Worm (Caenorhabditis elegans) whole organism, L1 larva: Measurements from ENCODE around the gene ufl-1.

ENCODE experiments used
- C04F5.9 ChIP-seq: sonication (generic microtip); optimal IDR thresholded peaks from 2 replicates; lab custom pipeline; 2016; ENCODE audit warnings: missing genetic modification characterization, missing compliant biosample characterization
- C34B4.2 ChIP-seq: sonication (generic microtip); optimal IDR thresholded peaks from 2 replicates; lab custom pipeline; 2017; ENCODE audit warnings: mild to moderate bottlenecking, missing genetic modification characterization, missing compliant biosample characterization
- F16B12.6 ChIP-seq: fragments of 150-350 bp; optimal IDR thresholded peaks from 2 replicates; lab custom pipeline; 2014; ENCODE audit warnings: missing biosample characterization, missing genetic modification characterization
- aha-1 ChIP-seq: fragments of 150-350 bp; optimal IDR thresholded peaks from 2 replicates; lab custom pipeline; 2014; ENCODE audit warnings: missing biosample characterization, missing genetic modification characterization
- alr-1 ChIP-seq: fragments of 200-800 bp; sonication (Bioruptor generic); optimal IDR thresholded peaks from 2 replicates; lab custom pipeline; 2018; ENCODE audit warnings: borderline replicate concordance, mild to moderate bottlenecking, missing genetic modification characterization, missing compliant biosample characterization
- ceh-63 ChIP-seq: fragments of 200-800 bp; sonication (Bioruptor generic); optimal IDR thresholded peaks from 2 replicates; lab custom pipeline; 2018; ENCODE audit warnings: mild to moderate bottlenecking, missing genetic modification characterization, missing compliant biosample characterization
- efl-1 ChIP-seq, 4 experiments: fragments of 150-350 bp; optimal IDR thresholded peaks in 3 of 4; peaks in 1 of 4; 1 replicate in 1 of 4; 2 replicates in 3 of 4; lab custom pipeline; 2014; ENCODE audit warnings: missing biosample characterization in 2 of 4, missing genetic modification characterization in 2 of 4, missing genetic modification reagents in 2 of 4
- egl-13 ChIP-seq: sonication (generic microtip); optimal IDR thresholded peaks from 2 replicates; lab custom pipeline; 2016; ENCODE audit warnings: missing genotype, missing genetic modification reagents, missing genetic modification characterization, missing compliant biosample characterization
- egl-27 ChIP-seq, 2 experiments: fragments of 150-350 bp in 1 of 2; sonication (generic microtip); optimal IDR thresholded peaks; 3 replicates each; lab custom pipeline; 2017 to 2018; ENCODE audit warnings: missing biosample characterization in 2 of 2, missing genetic modification characterization in 2 of 2, missing genetic modification reagents in 2 of 2
- elt-2 ChIP-seq: sonication (generic microtip); optimal IDR thresholded peaks from 2 replicates; lab custom pipeline; 2016; ENCODE audit warnings: missing genetic modification characterization, mild to moderate bottlenecking, inconsistent platforms, missing compliant biosample characterization, missing genetic modification reagents
- elt-3 ChIP-seq, 6 experiments: fragments of 150-350 bp in 1 of 6; sonication (generic microtip); optimal IDR thresholded peaks; 2 replicates each; lab custom pipeline; 2017 to 2018; ENCODE audit warnings: missing biosample characterization in 6 of 6, missing genetic modification characterization in 6 of 6, inconsistent platforms in 1 of 6
- ets-5 ChIP-seq: fragments of 200-800 bp; sonication (Bioruptor generic); IDR thresholded peaks from 2 replicates; pipeline ENCODE4 v1.3.6; 2022; ENCODE audit warnings: missing genetic modification characterization, missing compliant biosample characterization
- fkh-8 ChIP-seq: sonication (generic microtip); optimal IDR thresholded peaks from 2 replicates; lab custom pipeline; 2016; ENCODE audit warnings: mild to moderate bottlenecking, missing genetic modification characterization, missing compliant biosample characterization
- fos-1 ChIP-seq: fragments of 150-350 bp; optimal IDR thresholded peaks from 2 replicates; lab custom pipeline; 2014; ENCODE audit warnings: missing biosample characterization, missing genetic modification characterization
- hlh-17 ChIP-seq: fragments of 200-800 bp; sonication (Bioruptor generic); optimal IDR thresholded peaks from 2 replicates; lab custom pipeline; 2018; ENCODE audit warnings: missing genetic modification characterization, mild to moderate bottlenecking, missing compliant biosample characterization, moderate library complexity, borderline replicate concordance
- hlh-4 ChIP-seq: sonication (generic microtip); optimal IDR thresholded peaks from 2 replicates; lab custom pipeline; 2016; ENCODE audit warnings: mild to moderate bottlenecking, missing genetic modification characterization, missing compliant biosample characterization
- hpl-2 ChIP-seq: fragments of 150-350 bp; optimal IDR thresholded peaks from 2 replicates; lab custom pipeline; 2014; ENCODE audit warnings: missing biosample characterization, missing genetic modification reagents, missing genetic modification characterization
- jun-1 ChIP-seq: fragments of 150-350 bp; optimal IDR thresholded peaks from 2 replicates; lab custom pipeline; 2014; ENCODE audit warnings: missing biosample characterization, missing genetic modification reagents, missing genetic modification characterization
- lir-3 ChIP-seq: sonication (generic microtip); optimal IDR thresholded peaks from 2 replicates; lab custom pipeline; 2016; ENCODE audit warnings: mild to moderate bottlenecking, missing genetic modification characterization, moderate library complexity, missing compliant biosample characterization; ENCODE audit not compliant: poor library complexity
- lsy-2 ChIP-seq, 2 experiments: fragments of 150-350 bp; optimal IDR thresholded peaks; 2 replicates each; lab custom pipeline; 2014; ENCODE audit warnings: missing biosample characterization in 2 of 2, missing genetic modification characterization in 2 of 2
- mdl-1 ChIP-seq, 2 experiments: fragments of 150-350 bp; optimal IDR thresholded peaks; 2 replicates each; lab custom pipeline; 2014 to 2017; ENCODE audit warnings: missing biosample characterization in 2 of 2, missing genetic modification characterization in 2 of 2, inconsistent platforms in 1 of 2
- mef-2 ChIP-seq: fragments of 150-350 bp; optimal IDR thresholded peaks from 2 replicates; lab custom pipeline; 2014; ENCODE audit warnings: missing biosample characterization, missing genetic modification characterization
- mep-1 ChIP-seq: fragments of 150-350 bp; optimal IDR thresholded peaks from 2 replicates; lab custom pipeline; 2014; ENCODE audit warnings: missing biosample characterization, missing genetic modification characterization
- nhr-11 ChIP-seq: fragments of 150-350 bp; optimal IDR thresholded peaks from 2 replicates; lab custom pipeline; 2014; ENCODE audit warnings: missing biosample characterization, missing genetic modification characterization
- nhr-12 ChIP-seq: sonication (generic microtip); optimal IDR thresholded peaks from 2 replicates; lab custom pipeline; 2017; ENCODE audit warnings: missing biosample characterization, missing genetic modification characterization
- nhr-19 ChIP-seq: fragments of 200-800 bp; sonication (Bioruptor generic); conservative IDR thresholded peaks from 2 replicates; pipeline ENCODE4 v1.3.6; 2022; ENCODE audit warnings: missing genetic modification characterization, missing compliant biosample characterization
- nhr-237 ChIP-seq: fragments of 150-350 bp; optimal IDR thresholded peaks from 2 replicates; lab custom pipeline; 2014; ENCODE audit warnings: missing biosample characterization, missing genetic modification characterization
- nhr-71 ChIP-seq: sonication (generic microtip); optimal IDR thresholded peaks from 2 replicates; lab custom pipeline; 2016; ENCODE audit warnings: mild to moderate bottlenecking, missing genetic modification characterization, moderate library complexity, missing compliant biosample characterization
- nhr-76 ChIP-seq: sonication (generic microtip); optimal IDR thresholded peaks from 2 replicates; lab custom pipeline; 2017; ENCODE audit warnings: missing biosample characterization, missing genetic modification characterization
- nhr-77 ChIP-seq: fragments of 150-350 bp; optimal IDR thresholded peaks from 2 replicates; lab custom pipeline; 2014; ENCODE audit warnings: missing biosample characterization, missing genetic modification characterization
- pag-3 ChIP-seq: sonication (generic microtip); optimal IDR thresholded peaks from 2 replicates; lab custom pipeline; 2017; ENCODE audit warnings: missing genetic modification characterization, mild to moderate bottlenecking, missing compliant biosample characterization, antibody characterized with exemption, borderline replicate concordance; ENCODE audit not compliant: insufficient read depth
- pax-3 ChIP-seq: fragments of 200-800 bp; sonication (Bioruptor generic); optimal IDR thresholded peaks from 2 replicates; lab custom pipeline; 2018; ENCODE audit warnings: mild to moderate bottlenecking, missing genetic modification characterization, moderate library complexity, missing compliant biosample characterization
- rnt-1 ChIP-seq: sonication (generic microtip); optimal IDR thresholded peaks from 2 replicates; lab custom pipeline; 2016; ENCODE audit warnings: mild to moderate bottlenecking, missing genetic modification characterization, moderate library complexity, missing compliant biosample characterization
- skn-1 ChIP-seq: fragments of 150-350 bp; optimal IDR thresholded peaks from 2 replicates; lab custom pipeline; 2014; ENCODE audit warnings: missing biosample characterization, missing genetic modification characterization
- sptf-1 ChIP-seq: fragments of 150-350 bp; optimal IDR thresholded peaks from 2 replicates; lab custom pipeline; 2014; ENCODE audit warnings: missing biosample characterization, missing genetic modification characterization
- tlp-1 ChIP-seq: fragments of 150-350 bp; optimal IDR thresholded peaks from 2 replicates; lab custom pipeline; 2014; ENCODE audit warnings: missing biosample characterization, missing genetic modification characterization
- unc-86 ChIP-seq: sonication (generic microtip); optimal IDR thresholded peaks from 2 replicates; lab custom pipeline; 2016; ENCODE audit warnings: missing genetic modification characterization, missing compliant biosample characterization
- unc-98 ChIP-seq: fragments of 200-800 bp; sonication (Bioruptor generic); IDR thresholded peaks from 2 replicates; pipeline ENCODE4 v1.3.6; 2022; ENCODE audit warnings: missing genetic modification characterization, missing compliant biosample characterization
- vab-15 ChIP-seq: sonication (generic microtip); optimal IDR thresholded peaks from 2 replicates; lab custom pipeline; 2017; ENCODE audit warnings: missing genotype, mild to moderate bottlenecking, missing genetic modification characterization, missing compliant biosample characterization

ufl-1 gene

ce11 chrIV:7081214-7081613 is 44.6 kb upstream of the ufl-1 start, which contains the start of gene Y43B11AR.1:
TSS of gene Y43B11AR.1 (plus strand) at chrIV:7081514.
- TF ChIP-seq nhr-71 (tag; lab: Kevin White, UChicago) (no peak), nhr-19 (GFP tag; lab: Robert Waterston, UW) (no peak), F16B12.6 (tag; lab: Kevin White, UChicago) (no peak), C34B4.2 (no peak), nhr-77 (no peak), alr-1 (tag; lab: Kevin White, UChicago) (no peak), fos-1 (tag; lab: Kevin White, UChicago) (no peak), elt-3 (tag; optimal IDR thresholded peaks at IDR 0.05; lab: Kevin White, UChicago) (no peak), sptf-1 (tag; lab: Kevin White, UChicago) (no peak), ceh-63 (no peak), lir-3 (no peak), aha-1 (tag; lab: Kevin White, UChicago) (no peak), pag-3 (tag; lab: Kevin White, UChicago) (no peak), hpl-2 (no peak)
- TF ChIP-seq, all 84 proteins: peak for 0

ce11 chrIV:7075063-7075462 is 38.4 kb upstream of the ufl-1 start, which contains the start of gene srg-50:
TSS of gene srg-50 (minus strand) at chrIV:7075163.
- TF ChIP-seq jun-1 (tag; lab: Kevin White, UChicago) (no peak), mep-1 (no peak), C34B4.2 (no peak), alr-1 (tag; lab: Kevin White, UChicago) (no peak), unc-98 (GFP tag; lab: Robert Waterston, UW) (no peak), vab-15 (tag; lab: Kevin White, UChicago) (no peak), skn-1 (tag; lab: Kevin White, UChicago) (no peak), unc-86 (tag; lab: Kevin White, UChicago) (no peak), lsy-2 (tag; optimal IDR thresholded peaks at IDR 0.05; lab: Kevin White, UChicago) (no peak), mdl-1 (tag; optimal IDR thresholded peaks at IDR 0.05; lab: Kevin White, UChicago) (no peak), egl-27 (tag; optimal IDR thresholded peaks at IDR 0.05; lab: Kevin White, UChicago) (no peak), hlh-17 (GFP tag; lab: Kevin White, UChicago) (no peak), nhr-11 (tag; lab: Kevin White, UChicago) (no peak), fos-1 (tag; lab: Kevin White, UChicago) (no peak), tlp-1 (tag; lab: Kevin White, UChicago) (no peak)

- TF ChIP-seq rnt-1 (tag; lab: Kevin White, UChicago) (no peak), fkh-8 (tag; lab: Kevin White, UChicago) (no peak), hlh-4 (no peak), elt-3 (tag; optimal IDR thresholded peaks at IDR 0.05; lab: Kevin White, UChicago) (no peak), hpl-2 (no peak), mep-1 (no peak), pax-3 (no peak)
These were observed 35.5 kb upstream of the ufl-1 start, which contains the start of gene srg-48 for ce11 chrIV:7072110-7072509. TSS of gene srg-48 (plus strand) at chrIV:7072410.

DNA sequence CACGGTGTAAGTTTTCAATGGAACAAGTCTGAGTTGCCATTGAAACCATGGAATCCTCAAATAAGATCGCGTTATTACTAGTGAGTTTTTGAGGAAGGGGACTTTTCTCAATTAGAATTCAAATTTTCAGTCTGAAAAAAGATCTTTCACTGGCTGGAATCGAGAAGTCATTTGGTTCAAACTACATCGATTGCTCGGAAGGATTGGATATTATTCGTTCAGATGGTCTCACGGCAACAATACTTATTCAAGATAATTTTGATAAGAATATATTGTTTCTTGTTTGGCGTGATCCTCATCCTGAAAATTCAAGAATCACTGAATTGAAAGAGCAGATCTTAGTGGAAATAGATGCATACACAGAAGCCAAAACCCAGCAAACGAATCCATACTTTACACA is 30.8 kb upstream of the ufl-1 start:
- TF ChIP-seq nhr-12 (tag; lab: Kevin White, UChicago): no peak
- no peak for TF ChIP-seq egl-13 (tag; lab: Kevin White, UChicago)
- no peak for TF ChIP-seq jun-1 (tag; lab: Kevin White, UChicago)
- TF ChIP-seq efl-1 (optimal IDR thresholded peaks at IDR 0.05; lab: Kevin White, UChicago): no peak
- no peak for TF ChIP-seq efl-1 (GFP tag; optimal IDR thresholded peaks at IDR 0.05 in 1 of 2; lab: Kevin White, UChicago)
- no peak for TF ChIP-seq rnt-1 (tag; lab: Kevin White, UChicago)
- no peak for TF ChIP-seq alr-1 (tag; lab: Kevin White, UChicago)
- no peak for TF ChIP-seq nhr-77
- TF ChIP-seq skn-1 (tag; lab: Kevin White, UChicago): no peak
- no peak for TF ChIP-seq ets-5 (GFP tag; lab: Robert Waterston, UW)
- no peak for TF ChIP-seq lsy-2 (tag; optimal IDR thresholded peaks at IDR 0.05; lab: Kevin White, UChicago)
- no peak for TF ChIP-seq mef-2 (tag; lab: Kevin White, UChicago)
- no peak for TF ChIP-seq unc-98 (GFP tag; lab: Robert Waterston, UW)
- TF ChIP-seq elt-2 (tag; lab: Kevin White, UChicago): no peak
- TF ChIP-seq C04F5.9 (tag; lab: Kevin White, UChicago): no peak
- TF ChIP-seq aha-1 (tag; lab: Kevin White, UChicago): no peak
- TF ChIP-seq nhr-237 (tag; lab: Kevin White, UChicago): no peak
- TF ChIP-seq vab-15 (tag; lab: Kevin White, UChicago): no peak
- TF ChIP-seq nhr-76 (tag; lab: Kevin White, UChicago): no peak
